Comparison of ENCODE assay signal across 1 fruit fly cellular context in genomic region chr3L:9402157-9402890, dm6.
TF ChIP-seq lines count a peak whose summit lies in the region.

Gene eIF4E1, minus strand, starts transcription at chr3L:9402460.

TF ChIP-seq in whole organism, embryonic, 481 proteins besides CTCF, POLR2A, EP300 and RAD21 (continued from another document and continues in another):
- TF ChIP-seq kah (GFP tag; optimal IDR thresholded peaks at IDR 0.05; lab: Kevin White, UChicago) (no peak), CG4404 (GFP tag; IDR thresholded peaks at IDR 0.05; lab: Robert Waterston, UW) (no peak), CG10565 (GFP tag; optimal IDR thresholded peaks at IDR 0.05; lab: Kevin White, UChicago) (no peak), CG17612 (GFP tag; IDR thresholded peaks at IDR 0.05; lab: Robert Waterston, UW) (no peak), gcm (GFP tag; optimal IDR thresholded peaks at IDR 0.05; lab: Kevin White, UChicago) (no peak), vfl (GFP tag; optimal IDR thresholded peaks at IDR 0.05; lab: Kevin White, UChicago) (peak; percentile 28), tx (GFP tag; optimal IDR thresholded peaks at IDR 0.05; lab: Kevin White, UChicago) (no peak), otp (GFP tag; IDR thresholded peaks at IDR 0.05; lab: Robert Waterston, UW) (no peak; the same call in 2 of the 3 replicates), Xbp1 (GFP tag; optimal IDR thresholded peaks at IDR 0.05; lab: Kevin White, UChicago) (peak; percentile 46), CG15011 (GFP tag; optimal IDR thresholded peaks at IDR 0.05; lab: Kevin White, UChicago) (no peak), CG7786 (GFP tag; optimal IDR thresholded peaks at IDR 0.05; lab: Kevin White, UChicago) (no peak), CG6765 (GFP tag; optimal IDR thresholded peaks at IDR 0.05; lab: Kevin White, UChicago) (no peak), Hr78 (GFP tag; optimal IDR thresholded peaks at IDR 0.05; lab: Kevin White, UChicago) (no peak), HHEX (GFP tag; optimal IDR thresholded peaks at IDR 0.05; lab: Kevin White, UChicago) (no peak), CG6175 (GFP tag; IDR thresholded peaks at IDR 0.05; lab: Robert Waterston, UW) (no peak), her (GFP tag; optimal IDR thresholded peaks at IDR 0.05; lab: Kevin White, UChicago) (peak; percentile 5), ab (GFP tag; optimal IDR thresholded peaks at IDR 0.05; lab: Kevin White, UChicago) (no peak), CG2199 (GFP tag; IDR thresholded peaks at IDR 0.05; lab: Robert Waterston, UW) (peak; percentile 84; the same call in 2 of the 3 replicates), mirr (GFP tag; optimal IDR thresholded peaks at IDR 0.05; lab: Kevin White, UChicago) (no peak), NC2β (GFP tag; optimal IDR thresholded peaks at IDR 0.05; lab: Kevin White, UChicago) (peak; percentile 7), Hmr (GFP tag; optimal IDR thresholded peaks at IDR 0.05; lab: Kevin White, UChicago) (peak; percentile 47), CG31441 (GFP tag; IDR thresholded peaks at IDR 0.05; lab: Robert Waterston, UW) (no peak), ERR (GFP tag; optimal IDR thresholded peaks at IDR 0.05; lab: Kevin White, UChicago) (peak; percentile 3), trem (tag; optimal IDR thresholded peaks at IDR 0.05; lab: Kevin White, UChicago) (peak; percentile 57), ci (GFP tag; IDR thresholded peaks at IDR 0.05; lab: Robert Waterston, UW) (no peak), tio (GFP tag; optimal IDR thresholded peaks at IDR 0.05; lab: Kevin White, UChicago) (no peak), Gsc (GFP tag; IDR thresholded peaks at IDR 0.05; lab: Robert Waterston, UW) (no peak), gro (GFP tag; optimal IDR thresholded peaks at IDR 0.05; lab: Kevin White, UChicago) (peak; percentile 32), CG16779 (GFP tag; IDR thresholded peaks at IDR 0.05; lab: Robert Waterston, UW) (no peak), ewg (GFP tag; optimal IDR thresholded peaks at IDR 0.05; lab: Kevin White, UChicago) (no peak), CG12299 (tag; optimal IDR thresholded peaks at IDR 0.05; lab: Kevin White, UChicago) (no peak), tgo (GFP tag; IDR thresholded peaks at IDR 0.05; lab: Robert Waterston, UW) (no peak), CHES-1-like (GFP tag; optimal IDR thresholded peaks at IDR 0.05; lab: Kevin White, UChicago) (no peak), run (tag; optimal IDR thresholded peaks at IDR 0.05; lab: Kevin White, UChicago) (no peak), CG33213 (GFP tag; optimal IDR thresholded peaks at IDR 0.05; lab: Kevin White, UChicago) (peak; percentile 75), vvl (GFP tag; IDR thresholded peaks at IDR 0.05; lab: Robert Waterston, UW) (peak; percentile 4; the same call in 1 of the 2 replicates), gsb-n (tag; optimal IDR thresholded peaks at IDR 0.05; lab: Kevin White, UChicago) (no peak), CG7963 (GFP tag; IDR thresholded peaks at IDR 0.05; lab: Robert Waterston, UW; ENCODE audit: partially characterized antibody) (peak; percentile 67), NfI (GFP tag; optimal IDR thresholded peaks at IDR 0.05; lab: Kevin White, UChicago) (peak; percentile 27), CG1792 (GFP tag; optimal IDR thresholded peaks at IDR 0.05; lab: Kevin White, UChicago) (peak; percentile 28), HmgZ (tag; optimal IDR thresholded peaks at IDR 0.05; lab: Kevin White, UChicago) (peak; percentile 42), CG4707 (GFP tag; optimal IDR thresholded peaks at IDR 0.05; lab: Kevin White, UChicago) (no peak), Rx (GFP tag; IDR thresholded peaks at IDR 0.05; lab: Robert Waterston, UW) (no peak), CG10431 (GFP tag; optimal IDR thresholded peaks at IDR 0.05; lab: Kevin White, UChicago) (no peak), CG6654 (GFP tag; optimal IDR thresholded peaks at IDR 0.05; lab: Kevin White, UChicago) (no peak), Aef1 (GFP tag; IDR thresholded peaks at IDR 0.05; lab: Robert Waterston, UW) (no peak), CG2712 (tag; optimal IDR thresholded peaks at IDR 0.05; lab: Kevin White, UChicago) (peak; percentile 53), CG34376 (GFP tag; optimal IDR thresholded peaks at IDR 0.05; lab: Kevin White, UChicago) (no peak), croc (GFP tag; conservative IDR thresholded peaks at IDR 0.05; lab: Robert Waterston, UW) (no peak), CG6813 (GFP tag; optimal IDR thresholded peaks at IDR 0.05; lab: Kevin White, UChicago) (no peak), sna (GFP tag; IDR thresholded peaks at IDR 0.05; lab: Robert Waterston, UW; ENCODE audit: partially characterized antibody) (no peak), lola (GFP tag; optimal IDR thresholded peaks at IDR 0.05; lab: Kevin White, UChicago) (no peak), CkIIα-i1 (GFP tag; IDR thresholded peaks at IDR 0.05; lab: Robert Waterston, UW) (no peak), CG4282 (GFP tag; optimal IDR thresholded peaks at IDR 0.05; lab: Kevin White, UChicago) (no peak), Dll (GFP tag; IDR thresholded peaks at IDR 0.05; lab: Robert Waterston, UW; ENCODE audit: partially characterized antibody) (peak; percentile 72), mam (GFP tag; optimal IDR thresholded peaks at IDR 0.05; lab: Kevin White, UChicago) (peak; percentile 60), dimm (GFP tag; IDR thresholded peaks at IDR 0.05; lab: Robert Waterston, UW) (no peak), lmd (GFP tag; IDR thresholded peaks at IDR 0.05; lab: Robert Waterston, UW) (no peak), nmo (GFP tag; optimal IDR thresholded peaks at IDR 0.05; lab: Kevin White, UChicago) (peak; percentile 53), CG32767 (GFP tag; IDR thresholded peaks at IDR 0.05; lab: Robert Waterston, UW) (no peak), Nf-YC (tag; optimal IDR thresholded peaks at IDR 0.05; lab: Kevin White, UChicago) (peak; percentile 47), seq (GFP tag; IDR thresholded peaks at IDR 0.05; lab: Robert Waterston, UW) (no peak), grau (tag; optimal IDR thresholded peaks at IDR 0.05; lab: Kevin White, UChicago) (no peak), corto (GFP tag; optimal IDR thresholded peaks at IDR 0.05; lab: Kevin White, UChicago) (no peak), exex (tag; optimal IDR thresholded peaks at IDR 0.05; lab: Kevin White, UChicago) (no peak), Antp (GFP tag; optimal IDR thresholded peaks at IDR 0.05; lab: Kevin White, UChicago) (peak; percentile 24), eyg (GFP tag; optimal IDR thresholded peaks at IDR 0.05; lab: Kevin White, UChicago) (no peak), CG18599 (GFP tag; optimal IDR thresholded peaks at IDR 0.05; lab: Kevin White, UChicago) (no peak), p53 (GFP tag; optimal IDR thresholded peaks at IDR 0.05; lab: Kevin White, UChicago) (no peak), CG30431 (GFP tag; optimal IDR thresholded peaks at IDR 0.05; lab: Kevin White, UChicago) (no peak), ssp (GFP tag; IDR thresholded peaks at IDR 0.05; lab: Robert Waterston, UW) (peak; percentile 38), sens (GFP tag; lab: Kevin White, UChicago) (peak; percentile 78), CG7745 (tag; optimal IDR thresholded peaks at IDR 0.05; lab: Kevin White, UChicago) (peak; percentile 57), Ravus (GFP tag; IDR thresholded peaks at IDR 0.05; lab: Robert Waterston, UW) (no peak), schlank (tag; optimal IDR thresholded peaks at IDR 0.05; lab: Kevin White, UChicago) (no peak), odd (GFP tag; optimal IDR thresholded peaks at IDR 0.05; lab: Kevin White, UChicago) (no peak), Meics (GFP tag; optimal IDR thresholded peaks at IDR 0.05; lab: Kevin White, UChicago) (no peak), CG8290 (GFP tag; optimal IDR thresholded peaks at IDR 0.05; lab: Kevin White, UChicago) (peak; percentile 30), CG8290 (tag; optimal IDR thresholded peaks at IDR 0.05; lab: Kevin White, UChicago) (peak in 1 of 2 experiments; percentile 55), CG15073 (GFP tag; optimal IDR thresholded peaks at IDR 0.05; lab: Kevin White, UChicago) (no peak), pum (GFP tag; optimal IDR thresholded peaks at IDR 0.05; lab: Kevin White, UChicago) (no peak), Ets65A (GFP tag; lab: Kevin White, UChicago) (peak; percentile 89), CG9932 (GFP tag; IDR thresholded peaks at IDR 0.05; lab: Robert Waterston, UW) (peak; percentile 31; the same call in 1 of the 2 replicates), fu2 (GFP tag; optimal IDR thresholded peaks at IDR 0.05; lab: Kevin White, UChicago) (no peak), Fer1 (GFP tag; optimal IDR thresholded peaks at IDR 0.05; lab: Kevin White, UChicago) (no peak), jigr1 (GFP tag; IDR thresholded peaks at IDR 0.05; lab: Robert Waterston, UW) (no peak), sob (GFP tag; IDR thresholded peaks at IDR 0.05; lab: Robert Waterston, UW) (peak; percentile 41), CG4424 (GFP tag; optimal IDR thresholded peaks at IDR 0.05; lab: Kevin White, UChicago) (no peak), Usf (GFP tag; optimal IDR thresholded peaks at IDR 0.05; lab: Kevin White, UChicago) (no peak), Sox102F (GFP tag; optimal IDR thresholded peaks at IDR 0.05; lab: Kevin White, UChicago) (no peak), bowl (GFP tag; IDR thresholded peaks at IDR 0.05; lab: Robert Waterston, UW) (no peak), CG1647 (GFP tag; optimal IDR thresholded peaks at IDR 0.05; lab: Kevin White, UChicago) (no peak), CG3065 (GFP tag; optimal IDR thresholded peaks at IDR 0.05; lab: Kevin White, UChicago) (no peak), Bdp1 (GFP tag; optimal IDR thresholded peaks at IDR 0.05; lab: Kevin White, UChicago) (no peak), fd102C (GFP tag; optimal IDR thresholded peaks at IDR 0.05; lab: Kevin White, UChicago) (no peak), NFAT (GFP tag; IDR thresholded peaks at IDR 0.05; lab: Robert Waterston, UW) (peak; percentile 54; the same call in 1 of the 2 replicates), nerfin-1 (tag; optimal IDR thresholded peaks at IDR 0.05; lab: Kevin White, UChicago) (no peak), Bgb (GFP tag; IDR thresholded peaks at IDR 0.05; lab: Robert Waterston, UW; ENCODE audit: partially characterized antibody) (peak; percentile 86), CG1832 (GFP tag; optimal IDR thresholded peaks at IDR 0.05; lab: Kevin White, UChicago) (no peak), Nf-YA (GFP tag; IDR thresholded peaks at IDR 0.05; lab: Robert Waterston, UW) (0 out of 2 replicates have a peak, but pooled peaks have one; percentile 5), Trl (optimal IDR thresholded peaks at IDR 0.05; lab: Kevin White, UChicago) (peak in 1 of 2 experiments; percentile 74), Trl (GFP tag; optimal IDR thresholded peaks at IDR 0.05; lab: Kevin White, UChicago) (no peak), CG4730 (GFP tag; IDR thresholded peaks at IDR 0.05; lab: Robert Waterston, UW) (no peak), PHDP (tag; optimal IDR thresholded peaks at IDR 0.05; lab: Kevin White, UChicago) (no peak), dysf (GFP tag; IDR thresholded peaks at IDR 0.05; lab: Robert Waterston, UW) (no peak), CG1602 (GFP tag; optimal IDR thresholded peaks at IDR 0.05; lab: Kevin White, UChicago) (no peak), pros (GFP tag; optimal IDR thresholded peaks at IDR 0.05; lab: Kevin White, UChicago) (no peak), HLHmδ (GFP tag; optimal IDR thresholded peaks at IDR 0.05; lab: Kevin White, UChicago) (no peak), az2 (GFP tag; optimal IDR thresholded peaks at IDR 0.05; lab: Kevin White, UChicago) (no peak), nom (GFP tag; optimal IDR thresholded peaks at IDR 0.05; lab: Kevin White, UChicago) (no peak), Abd-B (GFP tag; optimal IDR thresholded peaks at IDR 0.05; lab: Kevin White, UChicago) (no peak), MTF-1 (GFP tag; optimal IDR thresholded peaks at IDR 0.05; lab: Kevin White, UChicago; ENCODE audit: borderline replicate concordance) (no peak), CG10209 (GFP tag; optimal IDR thresholded peaks at IDR 0.05; lab: Kevin White, UChicago) (no peak), jumu (GFP tag; optimal IDR thresholded peaks at IDR 0.05; lab: Kevin White, UChicago) (peak; percentile 3), rib (GFP tag; IDR thresholded peaks at IDR 0.05; lab: Robert Waterston, UW) (no peak), Blimp-1 (GFP tag; optimal IDR thresholded peaks at IDR 0.05; lab: Kevin White, UChicago) (no peak), Scr (GFP tag; IDR thresholded peaks at IDR 0.05; lab: Robert Waterston, UW; ENCODE audit: partially characterized antibody) (peak; percentile 76), klu (GFP tag; IDR thresholded peaks at IDR 0.05; lab: Robert Waterston, UW) (0 out of 2 replicates have a peak, but pooled peaks have one; percentile 14), Hsf (GFP tag; optimal IDR thresholded peaks at IDR 0.05; lab: Kevin White, UChicago) (peak; percentile 13), CG17829 (tag; optimal IDR thresholded peaks at IDR 0.05; lab: Kevin White, UChicago) (peak; percentile 73), Dip3 (GFP tag; optimal IDR thresholded peaks at IDR 0.05; lab: Kevin White, UChicago) (no peak), ato (GFP tag; IDR thresholded peaks at IDR 0.05; lab: Robert Waterston, UW; ENCODE audit: partially characterized antibody) (peak; percentile 62), ranshi (GFP tag; IDR thresholded peaks at IDR 0.05; lab: Robert Waterston, UW) (no peak), Lpt (GFP tag; optimal IDR thresholded peaks at IDR 0.05; lab: Kevin White, UChicago) (no peak), Dfd (GFP tag; optimal IDR thresholded peaks at IDR 0.05; lab: Kevin White, UChicago) (no peak), gt (GFP tag; IDR thresholded peaks at IDR 0.05; lab: Robert Waterston, UW) (no peak), CG9609 (GFP tag; optimal IDR thresholded peaks at IDR 0.05; lab: Kevin White, UChicago) (no peak), pita (GFP tag; optimal IDR thresholded peaks at IDR 0.05; lab: Kevin White, UChicago) (no peak), zfh1 (GFP tag; IDR thresholded peaks at IDR 0.05; lab: Robert Waterston, UW) (no peak), CG10366 (GFP tag; IDR thresholded peaks at IDR 0.05; lab: Robert Waterston, UW) (no peak), lab (GFP tag; optimal IDR thresholded peaks at IDR 0.05; lab: Kevin White, UChicago) (no peak), CG7928 (GFP tag; optimal IDR thresholded peaks at IDR 0.05; lab: Kevin White, UChicago) (no peak), CG3281 (GFP tag; optimal IDR thresholded peaks at IDR 0.05; lab: Kevin White, UChicago) (peak; percentile 87), CG9817 (tag; optimal IDR thresholded peaks at IDR 0.05; lab: Kevin White, UChicago) (no peak), CG14710 (tag; optimal IDR thresholded peaks at IDR 0.05; lab: Kevin White, UChicago) (peak; percentile 71), CG10321 (GFP tag; IDR thresholded peaks at IDR 0.05; lab: Robert Waterston, UW) (no peak), CG34224 (GFP tag; IDR thresholded peaks at IDR 0.05; lab: Robert Waterston, UW; ENCODE audit: partially characterized antibody) (peak; percentile 58), CG11560 (tag; IDR thresholded peaks at IDR 0.05; lab: Robert Waterston, UW) (no peak)
